Worm (Caenorhabditis elegans) whole organism, late embryonic: Measurements from ENCODE around the gene C08E8.2.

ENCODE experiments used
- tbx-2 ChIP-seq: sonication (generic microtip); optimal IDR thresholded peaks from 2 replicates; lab custom pipeline; 2016; ENCODE audit warnings: missing genetic modification characterization, missing compliant biosample characterization
- unc-42 ChIP-seq: sonication (generic microtip); optimal IDR thresholded peaks from 2 replicates; lab custom pipeline; 2016; ENCODE audit warnings: missing genotype, missing genetic modification characterization, missing compliant biosample characterization

ce11 chrV:18354299-18354698 is 1.3 kb downstream of the C08E8.2 start:
- TF ChIP-seq unc-42 (tag; lab: Kevin White, UChicago) (no peak), tbx-2 (tag; lab: Kevin White, UChicago) (no peak)
